Worm (Caenorhabditis elegans): ENCODE results near the gene iff-2.

iff-2 gene

ce11 chrII:8554568-8554967, 6.6 kb downstream of the iff-2 start:
- TF ChIP-seq hmg-20 (GFP tag; IDR thresholded peaks at IDR 0.05), result no peak
- TF ChIP-seq ceh-79 (tag; optimal IDR thresholded peaks at IDR 0.05), result no peak
- TF ChIP-seq attf-5 (GFP tag; optimal IDR thresholded peaks at IDR 0.05), result no peak
- no peak for TF ChIP-seq akir-1 (GFP tag; optimal IDR thresholded peaks at IDR 0.05)
- TF ChIP-seq lin-40 (tag; optimal IDR thresholded peaks at IDR 0.05), result no peak
- TF ChIP-seq F22D6.2 (tag; optimal IDR thresholded peaks at IDR 0.05), result no peak
- no peak for TF ChIP-seq egl-18 (GFP tag; IDR thresholded peaks at IDR 0.05)
- TF ChIP-seq gei-17 (GFP tag; optimal IDR thresholded peaks at IDR 0.05), result no peak
- no peak for TF ChIP-seq K11D2.4 (GFP tag; IDR thresholded peaks at IDR 0.05)
- TF ChIP-seq ama-1 (optimal IDR thresholded peaks at IDR 0.05), result no peak
- TF ChIP-seq ama-1 (GFP tag; optimal IDR thresholded peaks at IDR 0.05), result no peak
- TF ChIP-seq rpc-1 (optimal IDR thresholded peaks at IDR 0.05), result no peak
- no peak for TF ChIP-seq rpc-1 (tag; optimal IDR thresholded peaks at IDR 0.05)
- no peak for TF ChIP-seq B0019.2 (GFP tag; conservative IDR thresholded peaks at IDR 0.05)
- no peak for TF ChIP-seq B0336.3 (GFP tag; IDR thresholded peaks at IDR 0.05)
- no peak for TF ChIP-seq pha-4 (tag; optimal IDR thresholded peaks at IDR 0.05)
- TF ChIP-seq dpff-1 (tag; optimal IDR thresholded peaks at IDR 0.05), result no peak
- no peak for TF ChIP-seq nfya-2 (GFP tag; IDR thresholded peaks at IDR 0.05)

ce11 chrII:8551100-8551499, 10.1 kb downstream of the iff-2 start:
- TF ChIP-seq akir-1 (GFP tag; optimal IDR thresholded peaks at IDR 0.05), result no peak
- no peak for TF ChIP-seq B0019.2 (GFP tag; conservative IDR thresholded peaks at IDR 0.05)
- TF ChIP-seq nhr-120 (GFP tag; IDR thresholded peaks at IDR 0.05), result no peak
- TF ChIP-seq K12H6.12 (tag; optimal IDR thresholded peaks at IDR 0.05), result no peak
- no peak for TF ChIP-seq Y53F4B.3 (GFP tag; IDR thresholded peaks at IDR 0.05)
- TF ChIP-seq him-1 (tag; optimal IDR thresholded peaks at IDR 0.05), result no peak
- no peak for TF ChIP-seq C17E4.6 (GFP tag; IDR thresholded peaks at IDR 0.05)
- TF ChIP-seq ceh-100 (GFP tag; IDR thresholded peaks at IDR 0.05), result no peak
- no peak for TF ChIP-seq zim-3 (tag; optimal IDR thresholded peaks at IDR 0.05)
- no peak for TF ChIP-seq nhr-90 (tag; optimal IDR thresholded peaks at IDR 0.05)
- TF ChIP-seq zfh-2 (GFP tag; conservative IDR thresholded peaks at IDR 0.05), result no peak
- no peak for TF ChIP-seq repo-1 (tag; optimal IDR thresholded peaks at IDR 0.05)
- TF ChIP-seq die-1 (tag; optimal IDR thresholded peaks at IDR 0.05), result no peak
- no peak for TF ChIP-seq F22D6.2 (tag; optimal IDR thresholded peaks at IDR 0.05)
- TF ChIP-seq lin-35 (GFP tag; optimal IDR thresholded peaks at IDR 0.05), result no peak

- TF ChIP-seq nhr-90 (tag; optimal IDR thresholded peaks at IDR 0.05), result peak; percentile 93
- peak; percentile 69 for TF ChIP-seq F57C9.4 (tag; optimal IDR thresholded peaks at IDR 0.05)
- TF ChIP-seq madf-8 (GFP tag; conservative IDR thresholded peaks at IDR 0.05), result no peak
- TF ChIP-seq lsl-1 (GFP tag; optimal IDR thresholded peaks at IDR 0.05), result no peak
- peak; percentile 32 for TF ChIP-seq ceh-79 (tag; optimal IDR thresholded peaks at IDR 0.05)
- TF ChIP-seq Y95B8A.8 (GFP tag; IDR thresholded peaks at IDR 0.05), result no peak
- TF ChIP-seq Y53G8AR.9 (GFP tag; conservative IDR thresholded peaks at IDR 0.05), result peak; percentile 90
- TF ChIP-seq madf-3 (GFP tag; IDR thresholded peaks at IDR 0.05), result no peak; the same call in 1 of the 2 replicates
- TF ChIP-seq K12H6.12 (tag; optimal IDR thresholded peaks at IDR 0.05), result peak; percentile 6
- no peak for TF ChIP-seq unc-130 (GFP tag; optimal IDR thresholded peaks at IDR 0.05)
- no peak for TF ChIP-seq zim-3 (tag; optimal IDR thresholded peaks at IDR 0.05)
- peak; percentile 71; the same call in 1 of the 2 replicates for TF ChIP-seq ztf-25 (GFP tag; IDR thresholded peaks at IDR 0.05)
- peak; percentile 98 for TF ChIP-seq F57A8.1 (GFP tag; optimal IDR thresholded peaks at IDR 0.05)
- 0 out of 2 replicates have a peak, but pooled peaks have one; percentile 14 for TF ChIP-seq Y79H2A.3 (GFP tag; conservative IDR thresholded peaks at IDR 0.05)
- TF ChIP-seq unc-62 (GFP tag; optimal IDR thresholded peaks at IDR 0.05), result no peak
- TF ChIP-seq tbp1 (GFP tag; optimal IDR thresholded peaks at IDR 0.05), result peak; percentile 96
- TF ChIP-seq ztf-18 (tag; optimal IDR thresholded peaks at IDR 0.05), result peak; percentile 80
- no peak for TF ChIP-seq lin-40 (tag; optimal IDR thresholded peaks at IDR 0.05)
- no peak for TF ChIP-seq F49E8.2 (tag; optimal IDR thresholded peaks at IDR 0.05; ENCODE audit: insufficient read depth)
- no peak for TF ChIP-seq attf-6 (GFP tag; IDR thresholded peaks at IDR 0.05)
- TF ChIP-seq egl-44 (GFP tag; IDR thresholded peaks at IDR 0.05), result peak; percentile 84
- TF ChIP-seq ZK185.1 (tag; optimal IDR thresholded peaks at IDR 0.05; ENCODE audit: poor library complexity, severe bottlenecking), result peak; percentile 88
- no peak for TF ChIP-seq lin-35 (GFP tag; optimal IDR thresholded peaks at IDR 0.05)
- peak; percentile 76; the same call in 1 of the 2 replicates for TF ChIP-seq hmg-1.2 (GFP tag; IDR thresholded peaks at IDR 0.05)
These were observed 14.2 kb downstream of the iff-2 start for ce11 chrII:8546975-8547374.
